Worm (Caenorhabditis elegans) whole organism, L1 larva: ENCODE data around the gene mdt-10.

Experiments
- ama-1 ChIP-seq: fragments of 150-350 bp; optimal IDR thresholded peaks from 2 replicates; lab custom pipeline; 2014
- efl-3 ChIP-seq: fragments of 200-800 bp; sonication (Bioruptor generic); optimal IDR thresholded peaks from 2 replicates; lab custom pipeline; 2018; ENCODE audit warnings: mild to moderate bottlenecking, missing genetic modification characterization, missing compliant biosample characterization
- fkh-10 ChIP-seq: sonication (generic microtip); optimal IDR thresholded peaks from 2 replicates; lab custom pipeline; 2017; ENCODE audit warnings: missing biosample characterization, missing genetic modification reagents, missing genetic modification characterization
- fos-1 ChIP-seq: fragments of 150-350 bp; optimal IDR thresholded peaks from 2 replicates; lab custom pipeline; 2014; ENCODE audit warnings: missing biosample characterization, missing genetic modification characterization
- jun-1 ChIP-seq: fragments of 150-350 bp; optimal IDR thresholded peaks from 2 replicates; lab custom pipeline; 2014; ENCODE audit warnings: missing biosample characterization, missing genetic modification reagents, missing genetic modification characterization
- lin-13 ChIP-seq: fragments of 150-350 bp; optimal IDR thresholded peaks from 2 replicates; lab custom pipeline; 2014; ENCODE audit warnings: missing biosample characterization, missing genetic modification reagents, missing genetic modification characterization
- nhr-77 ChIP-seq: fragments of 150-350 bp; optimal IDR thresholded peaks from 2 replicates; lab custom pipeline; 2014; ENCODE audit warnings: missing biosample characterization, missing genetic modification characterization
- tbx-2 ChIP-seq: sonication (generic microtip); optimal IDR thresholded peaks from 2 replicates; lab custom pipeline; 2016; ENCODE audit warnings: missing genetic modification characterization, missing compliant biosample characterization
- unc-62 ChIP-seq: fragments of 150-350 bp; optimal IDR thresholded peaks from 2 replicates; lab custom pipeline; 2014; ENCODE audit warnings: missing biosample characterization, missing genetic modification reagents, missing genetic modification characterization
- xbp-1 ChIP-seq: sonication (generic microtip); optimal IDR thresholded peaks from 2 replicates; lab custom pipeline; 2016; ENCODE audit warnings: missing genetic modification characterization, missing compliant biosample characterization
- zag-1 ChIP-seq: fragments of 150-350 bp; optimal IDR thresholded peaks from 2 replicates; lab custom pipeline; 2014; ENCODE audit warnings: missing biosample characterization, missing genetic modification characterization
- ztf-4 ChIP-seq: fragments of 150-350 bp; optimal IDR thresholded peaks from 2 replicates; lab custom pipeline; 2014; ENCODE audit warnings: missing biosample characterization, missing genetic modification characterization

ce11 chrII:7866081-7866480 is 11.2 kb upstream of the mdt-10 start:
- TF ChIP-seq tbx-2 (tag; lab: Kevin White, UChicago) (no peak), nhr-77 (tag; lab: Kevin White, UChicago) (no peak), fos-1 (tag; lab: Kevin White, UChicago) (no peak), fkh-10 (no peak), unc-62 (GFP tag; lab: Kevin White, UChicago) (no peak), lin-13 (GFP tag; lab: Kevin White, UChicago) (no peak), zag-1 (tag; lab: Kevin White, UChicago) (no peak), jun-1 (no peak), xbp-1 (tag; lab: Kevin White, UChicago) (no peak), ztf-4 (tag; lab: Kevin White, UChicago) (no peak), ama-1 (lab: Kevin White, UChicago) (no peak), efl-3 (GFP tag; lab: Kevin White, UChicago) (no peak)
